Worm (Caenorhabditis elegans): ENCODE results near the gene dcaf-1.

DNA sequence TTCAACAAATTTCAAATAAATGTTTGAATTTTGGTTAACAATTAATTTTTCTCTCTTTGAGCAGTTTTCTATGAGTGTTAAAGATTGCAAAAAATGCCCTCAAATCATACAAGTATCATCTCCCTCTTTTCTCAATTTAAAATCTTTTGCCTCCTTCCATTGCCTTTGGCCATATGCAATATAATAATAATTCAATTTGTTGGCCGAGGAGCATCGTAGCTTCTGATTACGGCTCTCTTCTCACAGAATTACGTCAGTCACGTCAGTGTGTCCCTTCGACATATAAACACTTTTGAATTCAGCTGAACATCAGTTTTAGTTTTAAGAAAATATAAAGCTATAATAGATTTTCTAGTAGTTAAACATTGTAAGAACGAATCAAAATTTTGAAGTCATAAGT, 51.0 kb downstream of the dcaf-1 start:
- TF ChIP-seq ama-1 (optimal IDR thresholded peaks at IDR 0.05): no peak
- no peak for TF ChIP-seq dmd-4 (tag; optimal IDR thresholded peaks at IDR 0.05; ENCODE audit: borderline replicate concordance)
- TF ChIP-seq madf-2 (tag; optimal IDR thresholded peaks at IDR 0.05): no peak
- no peak for TF ChIP-seq pqm-1 (tag; optimal IDR thresholded peaks at IDR 0.05)
- no peak for TF ChIP-seq ceh-9 (tag; optimal IDR thresholded peaks at IDR 0.05)
- TF ChIP-seq ttx-3 (tag; optimal IDR thresholded peaks at IDR 0.05): no peak
- no peak for TF ChIP-seq nhr-11 (tag; optimal IDR thresholded peaks at IDR 0.05)
- TF ChIP-seq tbx-2 (tag; optimal IDR thresholded peaks at IDR 0.05): no peak
- no peak for TF ChIP-seq nfya-1 (tag; optimal IDR thresholded peaks at IDR 0.05)
- TF ChIP-seq Y22D7AL.16 (tag; optimal IDR thresholded peaks at IDR 0.05): no peak
- TF ChIP-seq odd-2 (tag; optimal IDR thresholded peaks at IDR 0.05): no peak
- no peak for TF ChIP-seq rnt-1 (tag; optimal IDR thresholded peaks at IDR 0.05)
- no peak for TF ChIP-seq elt-4 (tag; optimal IDR thresholded peaks at IDR 0.05)
